Fruit fly (Drosophila melanogaster): ENCODE measurements around the gene CG1965.

The CG1965 gene

dm6 chr3R:7067092-7067491 is at the start of gene CG1965, which contains the start of gene CG1105:
Gene CG1965 (plus strand): TSS chr3R:7067401.
Gene CG1105 (minus strand): TSS chr3R:7067136.
- TF ChIP-seq CG17801 (GFP tag; optimal IDR thresholded peaks at IDR 0.05; ENCODE audit: partially characterized antibody): peak; percentile 87

DNA sequence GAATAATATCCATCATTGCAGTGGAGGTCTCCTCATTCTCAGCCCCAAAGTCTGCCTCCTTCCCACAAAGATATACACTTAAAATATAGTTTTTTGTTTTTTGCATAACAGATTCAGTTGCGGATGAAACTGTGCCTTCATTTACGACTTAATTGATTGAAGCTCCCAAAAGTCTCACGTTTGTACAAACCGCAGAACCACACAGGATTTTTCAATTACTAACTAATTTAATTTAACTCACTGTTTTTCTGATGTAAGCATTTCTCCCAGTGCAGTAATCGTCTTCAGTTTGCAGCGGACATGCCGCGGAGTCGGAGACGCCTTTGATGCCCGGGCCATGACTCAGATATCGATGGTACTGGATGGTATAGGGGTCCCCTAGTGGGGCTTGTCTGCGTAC is 42.6 kb upstream of the CG1965 start:
- TF ChIP-seq CG17801 (GFP tag; optimal IDR thresholded peaks at IDR 0.05; ENCODE audit: partially characterized antibody): no peak

- no peak for TF ChIP-seq CG17801 (GFP tag; optimal IDR thresholded peaks at IDR 0.05; ENCODE audit: partially characterized antibody)
These were observed 42.0 kb upstream of the CG1965 start for dm6 chr3R:7025241-7025640.

DNA sequence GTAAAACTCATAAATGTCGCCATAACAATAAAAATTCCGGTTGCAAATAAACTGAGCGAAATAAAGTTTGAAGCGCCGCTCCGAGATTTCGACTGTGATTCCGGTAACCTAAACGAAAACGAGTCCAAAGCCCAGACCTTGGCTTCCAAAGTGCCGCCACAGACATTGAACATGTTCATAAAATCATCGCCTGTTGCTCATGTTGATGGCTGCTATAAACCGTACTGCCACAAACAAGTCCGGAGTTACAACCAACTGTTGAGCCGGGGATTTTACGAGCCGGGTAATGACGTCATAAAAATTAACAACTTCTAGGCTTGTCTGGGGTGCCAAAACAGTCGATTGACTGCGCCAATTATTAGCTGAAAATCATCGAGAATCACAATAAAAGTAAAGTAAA is 38.6 kb upstream of the CG1965 start:
- no peak for TF ChIP-seq CG17801 (GFP tag; optimal IDR thresholded peaks at IDR 0.05; ENCODE audit: partially characterized antibody)

- no peak for TF ChIP-seq CG17801 (GFP tag; optimal IDR thresholded peaks at IDR 0.05; ENCODE audit: partially characterized antibody)
These were observed 37.8 kb upstream of the CG1965 start for dm6 chr3R:7029434-7029833.

DNA sequence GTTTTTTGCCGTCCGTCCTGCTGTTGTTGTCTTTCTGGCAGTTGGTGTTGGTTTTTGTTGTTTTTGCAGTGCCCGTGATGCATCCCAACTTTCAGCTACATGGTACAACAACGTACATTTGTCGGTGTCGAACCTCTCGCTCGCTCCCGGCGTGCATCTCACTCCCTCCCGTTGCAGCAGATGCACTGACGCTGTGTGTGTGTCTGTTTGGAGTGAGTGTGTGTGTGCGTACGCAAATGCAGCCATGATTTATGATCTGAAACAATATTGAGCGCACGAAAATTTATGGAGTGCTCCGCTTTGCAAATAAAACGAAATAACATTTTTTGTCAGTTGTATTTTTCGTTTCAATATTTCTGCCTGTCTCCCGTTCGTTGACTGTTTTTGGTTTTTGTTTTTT is 35.6 kb upstream of the CG1965 start:
- no peak for TF ChIP-seq CG17801 (GFP tag; optimal IDR thresholded peaks at IDR 0.05; ENCODE audit: partially characterized antibody)

- no peak for TF ChIP-seq CG17801 (GFP tag; optimal IDR thresholded peaks at IDR 0.05; ENCODE audit: partially characterized antibody)
These were observed 33.5 kb upstream of the CG1965 start for dm6 chr3R:7033707-7034106.

DNA sequence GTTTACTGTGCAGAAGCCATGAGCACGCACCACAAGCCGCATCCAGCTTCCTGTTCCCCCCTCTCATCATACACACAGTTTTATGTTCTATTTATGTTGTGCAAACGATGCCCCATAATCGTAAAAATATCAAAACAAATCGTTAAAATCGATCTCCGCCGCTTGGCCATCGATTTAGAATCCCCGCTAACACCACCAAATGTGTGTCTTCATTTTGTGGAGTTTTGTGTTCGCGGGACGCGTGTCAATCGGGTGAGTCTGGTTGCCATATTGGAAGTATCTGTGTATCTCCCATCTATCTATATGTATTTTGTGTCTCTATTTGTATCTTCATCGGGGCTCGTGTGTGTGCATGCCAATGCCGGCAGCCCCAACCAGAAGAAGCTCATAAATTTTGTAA is 32.8 kb upstream of the CG1965 start:
- TF ChIP-seq CG17801 (GFP tag; optimal IDR thresholded peaks at IDR 0.05; ENCODE audit: partially characterized antibody): no peak

DNA sequence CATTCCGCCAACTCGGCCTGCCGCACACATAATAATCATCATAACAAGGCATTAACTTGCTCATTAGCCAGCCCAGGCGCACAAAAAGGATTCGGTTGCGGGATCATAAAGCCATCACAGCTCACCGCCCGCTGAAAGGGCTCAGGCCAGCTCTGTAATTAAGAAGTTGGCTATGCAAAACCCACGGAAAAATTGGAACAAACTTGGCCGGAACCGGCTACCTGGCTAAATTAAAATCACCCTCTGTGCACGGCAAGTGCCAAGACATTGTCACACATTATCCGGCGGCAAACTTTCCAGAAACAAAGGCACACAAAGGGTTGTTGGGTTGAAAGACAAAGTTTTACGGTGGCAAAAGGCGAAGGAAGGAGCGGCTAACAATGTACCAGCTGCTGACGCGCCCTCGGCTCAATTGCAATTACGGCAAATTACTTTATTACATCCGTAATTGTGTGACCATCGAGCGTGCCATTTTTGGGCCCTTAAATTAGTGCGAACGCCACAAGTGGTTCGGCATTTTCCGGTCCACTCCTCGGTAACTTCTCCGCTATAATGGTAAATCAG is 31.4 kb upstream of the CG1965 start:
- TF ChIP-seq CG17801 (GFP tag; optimal IDR thresholded peaks at IDR 0.05; ENCODE audit: partially characterized antibody): no peak

- no peak for TF ChIP-seq CG17801 (GFP tag; optimal IDR thresholded peaks at IDR 0.05; ENCODE audit: partially characterized antibody)
These were observed 29.9 kb upstream of the CG1965 start for dm6 chr3R:7037250-7037802.

DNA sequence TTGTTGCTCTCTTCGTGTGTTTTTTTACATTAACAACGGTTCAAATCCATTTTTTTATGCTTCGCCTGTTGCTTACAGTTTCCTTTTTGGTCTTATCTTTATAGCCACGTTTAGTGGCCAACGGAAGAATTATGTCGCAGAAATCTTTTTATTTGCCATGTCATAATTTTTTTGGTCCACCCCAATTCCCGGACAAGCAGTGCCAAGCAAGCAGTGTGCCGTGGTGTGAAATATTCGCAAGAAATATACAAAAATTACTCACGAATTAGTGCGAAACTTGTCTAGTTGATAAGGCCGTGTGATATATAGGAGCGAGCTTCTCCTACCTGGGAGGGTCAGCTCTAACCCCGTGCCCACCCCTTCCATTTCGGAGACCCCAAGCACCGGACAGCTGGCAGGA is 26.3 kb upstream of the CG1965 start:
- no peak for TF ChIP-seq CG17801 (GFP tag; optimal IDR thresholded peaks at IDR 0.05; ENCODE audit: partially characterized antibody)

DNA sequence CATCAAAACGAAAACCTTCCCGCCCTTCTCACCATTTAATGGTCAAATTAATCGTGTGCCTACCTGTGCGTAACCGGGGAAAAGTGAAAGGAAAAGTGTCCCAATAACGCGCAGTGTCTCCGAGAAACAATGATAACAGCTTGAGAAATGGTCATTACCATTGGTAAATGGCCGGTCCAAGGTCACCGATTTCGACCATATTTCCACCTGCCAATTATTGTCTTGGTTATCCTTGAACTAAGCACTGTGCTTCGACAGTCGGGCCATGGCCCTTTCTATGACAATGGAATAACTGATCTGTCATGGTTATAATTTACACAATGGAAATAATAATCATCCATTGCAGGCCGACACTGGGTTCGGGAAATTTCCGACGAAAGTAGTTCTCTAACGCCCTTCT is 23.2 kb upstream of the CG1965 start:
- TF ChIP-seq CG17801 (GFP tag; optimal IDR thresholded peaks at IDR 0.05; ENCODE audit: partially characterized antibody): no peak

- no peak for TF ChIP-seq CG17801 (GFP tag; optimal IDR thresholded peaks at IDR 0.05; ENCODE audit: partially characterized antibody)
These were observed 15.0 kb upstream of the CG1965 start, which contains the start of gene Sodh1 for dm6 chr3R:7052242-7052641. Gene Sodh1 (plus strand): TSS chr3R:7052335.

DNA sequence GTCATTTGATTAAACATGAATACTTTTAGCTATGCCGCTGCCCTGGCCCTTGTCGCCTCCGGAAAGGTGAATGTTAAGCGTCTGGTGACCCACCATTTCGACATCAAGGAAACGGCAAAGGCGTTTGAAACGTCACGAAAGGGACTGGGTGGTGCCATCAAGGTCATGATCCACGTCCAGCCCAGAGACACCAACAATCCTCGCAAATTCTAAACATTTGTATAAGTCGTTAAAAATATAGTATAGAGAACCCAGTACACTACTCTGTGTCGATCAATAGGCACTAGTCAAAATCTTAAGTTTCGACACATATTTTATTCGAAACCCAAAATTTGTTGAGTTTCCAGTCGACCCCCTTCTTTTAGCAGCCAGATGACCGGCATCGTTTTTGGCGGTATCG is 12.9 kb upstream of the CG1965 start, which contains the start of gene CG1979:
Gene CG1979, plus strand, starts transcription at position 301 of the 400 bp plus-strand sequence.
- no peak for TF ChIP-seq CG17801 (GFP tag; optimal IDR thresholded peaks at IDR 0.05; ENCODE audit: partially characterized antibody)

DNA sequence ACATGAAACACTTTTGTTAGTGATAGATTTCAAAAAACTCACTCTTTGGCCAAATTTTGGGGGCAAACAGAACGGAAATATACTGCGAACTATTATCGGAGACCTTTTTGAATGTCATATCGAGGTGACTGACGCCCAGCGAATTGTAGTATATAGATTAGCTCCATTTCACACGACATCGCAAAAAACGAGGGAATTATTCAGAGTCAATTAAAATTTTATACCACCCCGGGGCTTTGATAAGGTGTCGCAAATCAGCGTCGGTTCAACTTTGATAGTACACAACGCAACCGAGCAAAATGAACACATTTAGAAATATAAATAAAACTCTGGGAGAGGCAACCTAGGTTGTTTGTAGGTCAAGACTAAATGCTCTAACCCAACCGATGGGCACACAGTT is 9.2 kb upstream of the CG1965 start:
- no peak for TF ChIP-seq CG17801 (GFP tag; optimal IDR thresholded peaks at IDR 0.05; ENCODE audit: partially characterized antibody)

- TF ChIP-seq CG17801 (GFP tag; optimal IDR thresholded peaks at IDR 0.05; ENCODE audit: partially characterized antibody): no peak
These were observed 8.2 kb upstream of the CG1965 start, which contains the start of gene dj for dm6 chr3R:7059015-7059414. Gene dj (plus strand): TSS chr3R:7059315.

dm6 chr3R:7060467-7060866 is 6.7 kb upstream of the CG1965 start, which contains the start of gene djl:
Gene djl (plus strand): TSS chr3R:7060767.
- no peak for TF ChIP-seq CG17801 (GFP tag; optimal IDR thresholded peaks at IDR 0.05; ENCODE audit: partially characterized antibody)

All from ovary, adult (tissue).